Fruit fly (Drosophila melanogaster) whole organism, prepupa: ENCODE results near the gene nis.
A peak's percentile ranks its signal among the peaks of the same experiment; 100 is the strongest.

Experiments
- Blimp-1 ChIP-seq: fragments of 200-800 bp; sonication (Bioruptor generic); optimal IDR thresholded peaks from 3 replicates; lab custom pipeline; 2017; ENCODE audit warnings: missing biosample characterization, missing genetic modification characterization, mild to moderate bottlenecking, moderate library complexity, missing genetic modification reagents
- CG10631 ChIP-seq: fragments of 200-800 bp; sonication (Bioruptor generic); optimal IDR thresholded peaks from 2 replicates; lab custom pipeline; 2016; ENCODE audit warnings: missing biosample characterization, missing genetic modification characterization
- CG10669 ChIP-seq: fragments of 200-800 bp; sonication (Bioruptor generic); optimal IDR thresholded peaks from 3 replicates; lab custom pipeline; 2018; ENCODE audit warnings: missing biosample characterization, mild to moderate bottlenecking, missing genetic modification characterization, moderate library complexity
- CG11294 ChIP-seq: fragments of 200-800 bp; sonication (Bioruptor generic); IDR thresholded peaks from 2 replicates; pipeline ENCODE4 v1.3.6; 2022; ENCODE audit warnings: missing biosample characterization, missing genetic modification characterization
- CG11762 ChIP-seq: fragments of 200-800 bp; sonication (Bioruptor generic); optimal IDR thresholded peaks from 3 replicates; lab custom pipeline; 2016; ENCODE audit warnings: missing biosample characterization, missing genetic modification characterization; ENCODE audit not compliant: insufficient read depth
- CG15336 ChIP-seq: fragments of 200-800 bp; sonication (Bioruptor generic); IDR thresholded peaks from 2 replicates; pipeline ENCODE4 v1.3.6; 2022; ENCODE audit warnings: missing biosample characterization, missing genetic modification characterization
- CG1621 ChIP-seq: fragments of 200-800 bp; sonication (Bioruptor generic); optimal IDR thresholded peaks from 3 replicates; lab custom pipeline; 2018; ENCODE audit warnings: missing biosample characterization, mild to moderate bottlenecking, missing genetic modification characterization
- CG16779 ChIP-seq: fragments of 200-800 bp; sonication (Bioruptor generic); optimal IDR thresholded peaks from 3 replicates; lab custom pipeline; 2017; ENCODE audit warnings: missing biosample characterization, mild to moderate bottlenecking, missing genetic modification characterization
- CG3032 ChIP-seq: fragments of 200-800 bp; optimal IDR thresholded peaks from 2 replicates; lab custom pipeline; 2019; ENCODE audit warnings: missing biosample characterization, mild to moderate bottlenecking, missing genetic modification characterization, moderate library complexity
- CG31627 ChIP-seq: fragments of 200-800 bp; sonication (Bioruptor generic); optimal IDR thresholded peaks from 3 replicates; lab custom pipeline; 2016; ENCODE audit warnings: missing biosample characterization, missing genetic modification characterization
- CG32006 ChIP-seq: fragments of 200-800 bp; sonication (Bioruptor generic); optimal IDR thresholded peaks from 3 replicates; lab custom pipeline; 2017; ENCODE audit warnings: missing biosample characterization, mild to moderate bottlenecking, missing genetic modification characterization
- CG34406 ChIP-seq: fragments of 200-800 bp; sonication (Bioruptor generic); optimal IDR thresholded peaks from 3 replicates; lab custom pipeline; 2016; ENCODE audit warnings: missing biosample characterization, missing genetic modification characterization
- CG3919 ChIP-seq: fragments of 200-800 bp; sonication (Bioruptor generic); optimal IDR thresholded peaks from 3 replicates; lab custom pipeline; 2016; ENCODE audit warnings: missing biosample characterization, missing genetic modification characterization
- CG6163 ChIP-seq: fragments of 200-800 bp; sonication (Bioruptor generic); IDR thresholded peaks from 3 replicates; pipeline ENCODE4 v1.3.6; 2022; ENCODE audit warnings: missing biosample characterization, missing genetic modification characterization
- CG6792 ChIP-seq: fragments of 200-800 bp; sonication (Bioruptor generic); optimal IDR thresholded peaks from 3 replicates; lab custom pipeline; 2016; ENCODE audit warnings: missing biosample characterization, missing genetic modification characterization
- CG6808 ChIP-seq: fragments of 200-800 bp; sonication (Bioruptor generic); optimal IDR thresholded peaks from 3 replicates; lab custom pipeline; 2017; ENCODE audit warnings: missing biosample characterization, missing genetic modification characterization, mild to moderate bottlenecking, moderate library complexity, missing genetic modification reagents
- CG8119 ChIP-seq: fragments of 200-800 bp; sonication (Bioruptor generic); IDR thresholded peaks from 3 replicates; pipeline ENCODE4 v1.3.6; 2022; ENCODE audit warnings: missing biosample characterization, missing genetic modification characterization
- CG9139 ChIP-seq: fragments of 200-800 bp; sonication (Bioruptor generic); optimal IDR thresholded peaks from 3 replicates; lab custom pipeline; 2017; ENCODE audit warnings: missing biosample characterization, mild to moderate bottlenecking, missing genetic modification characterization
- Eip75B ChIP-seq: fragments of 200-800 bp; sonication (Bioruptor generic); optimal IDR thresholded peaks from 3 replicates; lab custom pipeline; 2016; ENCODE audit warnings: missing biosample characterization, missing genetic modification characterization
- Eip78C ChIP-seq: fragments of 200-800 bp; sonication (Bioruptor generic); peaks from one replicate; lab custom pipeline; 2016; ENCODE audit warnings: missing biosample characterization, missing genetic modification characterization
- Ets96B ChIP-seq: fragments of 200-800 bp; optimal IDR thresholded peaks from 2 replicates; lab custom pipeline; 2019; ENCODE audit warnings: missing biosample characterization, mild to moderate bottlenecking, missing genetic modification characterization, moderate library complexity
- Gug ChIP-seq: fragments of 200-800 bp; sonication (Bioruptor generic); IDR thresholded peaks from 2 replicates; pipeline ENCODE4 v1.3.6; 2022; ENCODE audit warnings: missing biosample characterization, missing genetic modification characterization
- Hr38 ChIP-seq: sonication (Bioruptor generic); optimal IDR thresholded peaks from 2 replicates; lab custom pipeline; 2016; ENCODE audit warnings: missing biosample characterization, missing genetic modification characterization
- Lpt ChIP-seq: fragments of 200-800 bp; sonication (Bioruptor generic); optimal IDR thresholded peaks from 3 replicates; lab custom pipeline; 2016; ENCODE audit warnings: missing biosample characterization, missing genetic modification characterization
- Met ChIP-seq: fragments of 200-800 bp; sonication (Bioruptor generic); optimal IDR thresholded peaks from 3 replicates; lab custom pipeline; 2016; ENCODE audit warnings: missing biosample characterization, missing genetic modification characterization
- OdsH ChIP-seq: fragments of 200-800 bp; sonication (Bioruptor generic); optimal IDR thresholded peaks from 3 replicates; lab custom pipeline; 2016; ENCODE audit warnings: missing biosample characterization, missing genetic modification characterization
- Sox14 ChIP-seq: fragments of 200-800 bp; sonication (Bioruptor generic); optimal IDR thresholded peaks from 3 replicates; lab custom pipeline; 2016; ENCODE audit warnings: missing biosample characterization, missing genetic modification characterization
- Sox15 ChIP-seq: fragments of 200-800 bp; sonication (Bioruptor generic); optimal IDR thresholded peaks from 3 replicates; lab custom pipeline; 2016; ENCODE audit warnings: missing biosample characterization, missing genetic modification characterization
- cyc ChIP-seq: fragments of 200-800 bp; sonication (Bioruptor generic); optimal IDR thresholded peaks from 3 replicates; lab custom pipeline; 2016; ENCODE audit warnings: missing biosample characterization, missing genetic modification characterization
- dac ChIP-seq: fragments of 200-800 bp; sonication (Bioruptor generic); optimal IDR thresholded peaks from 2 replicates; lab custom pipeline; 2017; ENCODE audit warnings: missing biosample characterization, mild to moderate bottlenecking, missing genetic modification characterization
- eg ChIP-seq: fragments of 200-800 bp; sonication (Bioruptor generic); IDR thresholded peaks from 3 replicates; pipeline ENCODE4 v1.3.6; 2022; ENCODE audit warnings: missing biosample characterization, missing genetic modification characterization
- fd59A ChIP-seq: fragments of 200-800 bp; sonication (Bioruptor generic); optimal IDR thresholded peaks from 2 replicates; lab custom pipeline; 2017; ENCODE audit warnings: missing biosample characterization, mild to moderate bottlenecking, missing genetic modification characterization, missing genetic modification reagents
- fd85E ChIP-seq: fragments of 200-800 bp; sonication (Bioruptor generic); optimal IDR thresholded peaks from 3 replicates; lab custom pipeline; 2016; ENCODE audit warnings: missing biosample characterization, missing genetic modification characterization
- fkh ChIP-seq: fragments of 200-800 bp; sonication (Bioruptor generic); optimal IDR thresholded peaks from 3 replicates; lab custom pipeline; 2017; ENCODE audit warnings: missing biosample characterization, mild to moderate bottlenecking, missing genetic modification characterization, moderate library complexity
- pdm3 ChIP-seq: fragments of 200-800 bp; sonication (Bioruptor generic); optimal IDR thresholded peaks from 3 replicates; lab custom pipeline; 2016; ENCODE audit warnings: missing biosample characterization, missing genetic modification characterization
- salr ChIP-seq, 2 experiments: fragments of 200-800 bp; sonication (Bioruptor generic); optimal IDR thresholded peaks; 3 replicates each; lab custom pipeline; 2016 to 2018; ENCODE audit warnings: missing biosample characterization in 2 of 2, missing genetic modification characterization in 2 of 2, mild to moderate bottlenecking in 1 of 2
- spab ChIP-seq: fragments of 200-800 bp; sonication (Bioruptor generic); optimal IDR thresholded peaks from 2 replicates; lab custom pipeline; 2017; ENCODE audit warnings: missing biosample characterization, mild to moderate bottlenecking, missing genetic modification characterization, missing genetic modification reagents
- ss ChIP-seq, 2 experiments: fragments of 200-800 bp; sonication (Bioruptor generic); optimal IDR thresholded peaks; 2 replicates in 1 of 2; 3 replicates in 1 of 2; lab custom pipeline; 2017 to 2018; ENCODE audit warnings: mild to moderate bottlenecking in 2 of 2, missing biosample characterization in 2 of 2, missing genetic modification characterization in 2 of 2, moderate library complexity in 1 of 2
- svp ChIP-seq: fragments of 200-800 bp; sonication (Bioruptor generic); peaks from one replicate; lab custom pipeline; 2016; ENCODE audit warnings: missing biosample characterization, missing genetic modification characterization
- topi ChIP-seq: fragments of 200-800 bp; sonication (Bioruptor generic); optimal IDR thresholded peaks from 3 replicates; lab custom pipeline; 2016; ENCODE audit warnings: missing biosample characterization, missing genetic modification characterization

Gene nis

dm6 chr2L:1624750-1625149, 37.8 kb upstream of the nis start (continued):
- TF ChIP-seq CG9139 (GFP tag; lab: Kevin White, UChicago) (no peak), CG8119 (GFP tag; lab: Robert Waterston, UW) (no peak), Eip78C (GFP tag; lab: Kevin White, UChicago) (peak; percentile 38), pdm3 (no peak), fd59A (no peak)

- TF ChIP-seq Sox14 (GFP tag; lab: Kevin White, UChicago), result no peak
- peak; percentile 39; the same call in 1 of the 3 replicates for TF ChIP-seq CG6163 (GFP tag; lab: Robert Waterston, UW)
- no peak for TF ChIP-seq Ets96B
- TF ChIP-seq Sox15, result no peak
- TF ChIP-seq CG11762 (GFP tag; lab: Kevin White, UChicago), result no peak
- TF ChIP-seq cyc (GFP tag; lab: Kevin White, UChicago), result no peak
- no peak for TF ChIP-seq CG16779
- TF ChIP-seq CG34406 (GFP tag; lab: Kevin White, UChicago), result no peak
- peak; percentile 51 for TF ChIP-seq svp (GFP tag; lab: Kevin White, UChicago)
- TF ChIP-seq OdsH (GFP tag; lab: Kevin White, UChicago), result peak; percentile 9
- no peak for TF ChIP-seq Eip78C (GFP tag; lab: Kevin White, UChicago)
- TF ChIP-seq CG10631, result no peak
- no peak for TF ChIP-seq fkh (GFP tag; lab: Kevin White, UChicago)
- TF ChIP-seq Gug, result 0 out of 2 replicates have a peak, but pooled peaks have one; percentile 13
- no peak for TF ChIP-seq Lpt (GFP tag; lab: Kevin White, UChicago)
- TF ChIP-seq CG32006, result peak; percentile 7
- TF ChIP-seq, all 60 proteins: peak for 5
These were observed 33.8 kb upstream of the nis start for dm6 chr2L:1620797-1621196.

dm6 chr2L:1619191-1619590, 32.2 kb upstream of the nis start:
- TF ChIP-seq svp (GFP tag; lab: Kevin White, UChicago) (peak; percentile 43), CG6808 (GFP tag; lab: Kevin White, UChicago) (no peak), CG6792 (GFP tag; lab: Kevin White, UChicago) (no peak)

dm6 chr2L:1618696-1619095, 31.7 kb upstream of the nis start:
- TF ChIP-seq CG31627 (GFP tag; lab: Kevin White, UChicago), result no peak
- no peak for TF ChIP-seq pdm3
- no peak for TF ChIP-seq Sox15
- no peak for TF ChIP-seq CG8119 (GFP tag; lab: Robert Waterston, UW)
- no peak for TF ChIP-seq topi (GFP tag; lab: Kevin White, UChicago)
- no peak for TF ChIP-seq Met
- TF ChIP-seq Hr38, result no peak

- TF ChIP-seq CG9139 (GFP tag; lab: Kevin White, UChicago) (peak; percentile 63), Eip78C (GFP tag; lab: Kevin White, UChicago) (peak; percentile 52), Sox14 (GFP tag; lab: Kevin White, UChicago) (no peak), Lpt (GFP tag; lab: Kevin White, UChicago) (peak; percentile 12), salr (GFP tag; optimal IDR thresholded peaks at IDR 0.05; lab: Kevin White, UChicago) (peak in 1 of 2 experiments; percentile 6), CG15336 (GFP tag; lab: Robert Waterston, UW) (no peak), CG6808 (GFP tag; lab: Kevin White, UChicago) (peak; percentile 42), CG8119 (GFP tag; lab: Robert Waterston, UW) (peak; percentile 43; the same call in 1 of the 3 replicates), Ets96B (peak; percentile 8), CG10669 (peak; percentile 13), spab (peak; percentile 44), CG11294 (GFP tag; lab: Robert Waterston, UW) (no peak), CG16779 (peak; percentile 4), CG31627 (GFP tag; lab: Kevin White, UChicago) (no peak), fd59A (no peak), pdm3 (no peak), CG1621 (tag; lab: Kevin White, UChicago) (peak; percentile 43), Eip75B (GFP tag; lab: Kevin White, UChicago) (peak; percentile 27), ss (GFP tag; optimal IDR thresholded peaks at IDR 0.05; lab: Kevin White, UChicago) (peak; percentile 53 to 67), eg (GFP tag; lab: Robert Waterston, UW) (0 out of 3 replicates have a peak, but pooled peaks have one; percentile 19), CG3919 (GFP tag; lab: Kevin White, UChicago) (peak; percentile 26), Blimp-1 (GFP tag; lab: Kevin White, UChicago) (peak; percentile 39), CG6163 (GFP tag; lab: Robert Waterston, UW) (peak; percentile 47; the same call in 1 of the 3 replicates), dac (GFP tag; lab: Kevin White, UChicago) (peak; percentile 9), CG32006 (peak; percentile 24), CG3032 (tag; lab: Kevin White, UChicago) (peak; percentile 9), CG10631 (no peak), fd85E (GFP tag; lab: Kevin White, UChicago) (no peak)
These were observed 30.8 kb upstream of the nis start for dm6 chr2L:1617712-1618111.
